Worm (Caenorhabditis elegans) whole organism, young adult: ENCODE data around the gene F11G11.5.

Experiments
- B0019.2 ChIP-seq: fragments of 200-800 bp; sonication (Bioruptor generic); conservative IDR thresholded peaks from 2 replicates; pipeline ENCODE4 v1.3.6; 2022; ENCODE audit warnings: missing genetic modification reagents, missing genetic modification characterization, missing compliant biosample characterization
- B0035.1 ChIP-seq: sonication (generic microtip); optimal IDR thresholded peaks from 2 replicates; lab custom pipeline; 2016; ENCODE audit warnings: missing genetic modification characterization, mild to moderate bottlenecking, missing compliant biosample characterization, missing genotype, missing genetic modification reagents
- B0261.1 ChIP-seq: sonication (generic microtip); optimal IDR thresholded peaks from 2 replicates; lab custom pipeline; 2016; ENCODE audit warnings: mild to moderate bottlenecking, missing genetic modification characterization, moderate library complexity, missing compliant biosample characterization
- C06A6.2 ChIP-seq: fragments of 200-800 bp; sonication (Bioruptor generic); conservative IDR thresholded peaks from 2 replicates; pipeline ENCODE4 v1.3.6; 2022; ENCODE audit warnings: missing genetic modification characterization, missing compliant biosample characterization
- F10E7.11 ChIP-seq: sonication (generic microtip); optimal IDR thresholded peaks from 2 replicates; lab custom pipeline; 2017; ENCODE audit warnings: mild to moderate bottlenecking, missing genetic modification characterization, moderate library complexity, missing compliant biosample characterization
- F22D6.2 ChIP-seq: sonication (generic microtip); optimal IDR thresholded peaks from 2 replicates; lab custom pipeline; 2016; ENCODE audit warnings: mild to moderate bottlenecking, missing genetic modification characterization, missing compliant biosample characterization
- F57A8.1 ChIP-seq: fragments of 200-800 bp; sonication (Bioruptor generic); optimal IDR thresholded peaks from 2 replicates; lab custom pipeline; 2018; ENCODE audit warnings: mild to moderate bottlenecking, missing genetic modification characterization, moderate library complexity, missing compliant biosample characterization
- F57C9.4 ChIP-seq: sonication (generic microtip); optimal IDR thresholded peaks from 2 replicates; lab custom pipeline; 2017; ENCODE audit warnings: mild to moderate bottlenecking, missing genetic modification characterization, missing compliant biosample characterization
- ZK185.1 ChIP-seq: sonication (generic microtip); optimal IDR thresholded peaks from 2 replicates; lab custom pipeline; 2016; ENCODE audit warnings: mild to moderate bottlenecking, missing genetic modification characterization, missing compliant biosample characterization; ENCODE audit not compliant: poor library complexity, severe bottlenecking
- ama-1 ChIP-seq, 3 experiments: fragments of 150-350 bp in 1 of 3; sonication (generic microtip) in 2 of 3; optimal IDR thresholded peaks; 2 replicates each; lab custom pipeline; 2014 to 2018; ENCODE audit warnings: missing biosample characterization in 2 of 3, missing genetic modification characterization in 2 of 3, missing genetic modification reagents in 2 of 3
- die-1 ChIP-seq: sonication (generic microtip); optimal IDR thresholded peaks from 2 replicates; lab custom pipeline; 2016; ENCODE audit warnings: missing genotype, mild to moderate bottlenecking, missing genetic modification characterization, missing compliant biosample characterization
- dox-1 ChIP-seq: fragments of 200-800 bp; sonication (Bioruptor generic); IDR thresholded peaks from 2 replicates; pipeline ENCODE4 v1.3.6; 2022; ENCODE audit warnings: missing genetic modification reagents, missing genetic modification characterization, missing compliant biosample characterization
- egrh-3 ChIP-seq: fragments of 200-800 bp; sonication (Bioruptor generic); IDR thresholded peaks from 2 replicates; pipeline ENCODE4 v1.3.6; 2022; ENCODE audit warnings: missing genetic modification reagents, missing genetic modification characterization, missing compliant biosample characterization
- hlh-12 ChIP-seq: sonication (generic microtip); optimal IDR thresholded peaks from 2 replicates; lab custom pipeline; 2016; ENCODE audit warnings: missing genetic modification characterization, missing compliant biosample characterization
- hlh-26 ChIP-seq: fragments of 200-800 bp; sonication (Bioruptor generic); conservative IDR thresholded peaks from 2 replicates; pipeline ENCODE4 v1.3.6; 2022; ENCODE audit warnings: missing genetic modification reagents, missing genetic modification characterization, missing compliant biosample characterization
- hmg-20 ChIP-seq: fragments of 200-800 bp; sonication (Bioruptor generic); IDR thresholded peaks from 2 replicates; pipeline ENCODE4 v1.3.6; 2022; ENCODE audit warnings: missing genetic modification reagents, missing genetic modification characterization, missing compliant biosample characterization
- lin-26 ChIP-seq: fragments of 200-800 bp; sonication (Bioruptor generic); IDR thresholded peaks from 2 replicates; pipeline ENCODE4 v1.3.6; 2022; ENCODE audit warnings: missing genetic modification reagents, missing genetic modification characterization, missing compliant biosample characterization
- lin-40 ChIP-seq: sonication (generic microtip); optimal IDR thresholded peaks from 2 replicates; lab custom pipeline; 2016; ENCODE audit warnings: missing genetic modification characterization, mild to moderate bottlenecking, missing compliant biosample characterization, missing genotype, missing genetic modification reagents
- lir-1 ChIP-seq: fragments of 200-800 bp; sonication (Bioruptor generic); conservative IDR thresholded peaks from 2 replicates; pipeline ENCODE4 v1.3.6; 2022; ENCODE audit warnings: missing genetic modification reagents, missing genetic modification characterization, missing compliant biosample characterization
- madf-10 ChIP-seq: sonication (generic microtip); optimal IDR thresholded peaks from 2 replicates; lab custom pipeline; 2016; ENCODE audit warnings: mild to moderate bottlenecking, missing genetic modification characterization, missing compliant biosample characterization
- nfyb-1 ChIP-seq: fragments of 200-800 bp; sonication (Bioruptor generic); IDR thresholded peaks from 2 replicates; pipeline ENCODE4 v1.3.6; 2022; ENCODE audit warnings: missing genetic modification reagents, missing genetic modification characterization, missing compliant biosample characterization
- nhr-80 ChIP-seq: sonication (generic microtip); optimal IDR thresholded peaks from 2 replicates; lab custom pipeline; 2016; ENCODE audit warnings: missing genetic modification characterization, missing compliant biosample characterization
- repo-1 ChIP-seq: sonication (generic microtip); optimal IDR thresholded peaks from 2 replicates; lab custom pipeline; 2017; ENCODE audit warnings: mild to moderate bottlenecking, missing genetic modification characterization, missing compliant biosample characterization
- sdz-38 ChIP-seq: sonication (generic microtip); optimal IDR thresholded peaks from 2 replicates; lab custom pipeline; 2016; ENCODE audit warnings: missing genotype, missing genetic modification characterization, missing compliant biosample characterization
- sea-2 ChIP-seq: fragments of 200-800 bp; sonication (Bioruptor generic); IDR thresholded peaks from 2 replicates; pipeline ENCODE4 v1.3.6; 2022; ENCODE audit warnings: missing genetic modification characterization, missing compliant biosample characterization
- snpc-1.1 ChIP-seq: sonication (generic microtip); optimal IDR thresholded peaks from 2 replicates; lab custom pipeline; 2017; ENCODE audit warnings: missing genetic modification characterization, mild to moderate bottlenecking, missing compliant biosample characterization, antibody characterized with exemption, moderate library complexity, missing genotype, missing genetic modification reagents; ENCODE audit not compliant: insufficient read depth
- zfh-2 ChIP-seq: fragments of 200-800 bp; sonication (Bioruptor generic); conservative IDR thresholded peaks from 2 replicates; pipeline ENCODE4 v1.3.6; 2022; ENCODE audit warnings: missing genetic modification reagents, missing genetic modification characterization, missing compliant biosample characterization
- ztf-18 ChIP-seq: sonication (generic microtip); optimal IDR thresholded peaks from 2 replicates; lab custom pipeline; 2016; ENCODE audit warnings: missing genotype, mild to moderate bottlenecking, missing genetic modification characterization, missing compliant biosample characterization
- ztf-25 ChIP-seq: fragments of 200-800 bp; sonication (Bioruptor generic); IDR thresholded peaks from 2 replicates; pipeline ENCODE4 v1.3.6; 2022; ENCODE audit warnings: missing genetic modification reagents, missing genetic modification characterization, missing compliant biosample characterization
- ztf-26 ChIP-seq: sonication (generic microtip); optimal IDR thresholded peaks from 2 replicates; lab custom pipeline; 2017; ENCODE audit warnings: missing genetic modification characterization, missing compliant biosample characterization

F11G11.5 gene

DNA sequence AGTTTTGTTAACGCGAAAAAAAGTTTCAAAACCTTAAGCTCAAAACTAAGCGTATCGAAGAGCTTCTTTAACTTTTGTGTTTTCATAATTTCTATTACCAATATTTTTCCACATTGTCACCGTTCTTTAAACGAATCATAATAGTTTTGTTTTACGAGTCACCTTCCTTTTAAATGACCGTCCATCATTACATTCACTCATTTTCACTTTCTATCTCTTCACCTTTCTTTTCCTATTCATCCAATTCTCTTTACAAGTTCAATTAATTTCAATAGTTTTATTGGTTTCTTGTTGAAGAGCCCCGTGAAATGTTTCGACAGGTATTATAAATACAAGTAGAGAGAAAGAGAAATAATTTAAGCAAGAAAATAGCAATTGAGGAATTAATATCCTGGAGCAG, 14.1 kb downstream of the F11G11.5 start:
- TF ChIP-seq B0035.1 (tag; lab: Kevin White, UChicago): no peak
- no peak for TF ChIP-seq F10E7.11 (tag; lab: Kevin White, UChicago)
- TF ChIP-seq egrh-3: no peak
- TF ChIP-seq zfh-2: no peak
- no peak for TF ChIP-seq C06A6.2 (GFP tag; lab: Robert Waterston, UW)
- no peak for TF ChIP-seq ztf-18 (tag; lab: Kevin White, UChicago)
- TF ChIP-seq hlh-12 (tag; lab: Kevin White, UChicago): no peak
- no peak for TF ChIP-seq hlh-26 (GFP tag; lab: Robert Waterston, UW)
- TF ChIP-seq sea-2: no peak
- no peak for TF ChIP-seq sdz-38 (tag; lab: Kevin White, UChicago)
- TF ChIP-seq repo-1: no peak
- TF ChIP-seq F57C9.4 (tag; lab: Kevin White, UChicago): no peak
- TF ChIP-seq hmg-20 (GFP tag; lab: Robert Waterston, UW): no peak
- no peak for TF ChIP-seq F22D6.2 (tag; lab: Kevin White, UChicago)
- TF ChIP-seq F57A8.1 (GFP tag; lab: Kevin White, UChicago): no peak
- TF ChIP-seq lir-1 (GFP tag; lab: Robert Waterston, UW): no peak
- TF ChIP-seq madf-10 (tag; lab: Kevin White, UChicago): no peak
- TF ChIP-seq dox-1 (GFP tag; lab: Robert Waterston, UW): no peak
- no peak for TF ChIP-seq ama-1 (optimal IDR thresholded peaks at IDR 0.05; lab: Kevin White, UChicago)
- TF ChIP-seq ama-1 (GFP tag; optimal IDR thresholded peaks at IDR 0.05; lab: Kevin White, UChicago): no peak

DNA sequence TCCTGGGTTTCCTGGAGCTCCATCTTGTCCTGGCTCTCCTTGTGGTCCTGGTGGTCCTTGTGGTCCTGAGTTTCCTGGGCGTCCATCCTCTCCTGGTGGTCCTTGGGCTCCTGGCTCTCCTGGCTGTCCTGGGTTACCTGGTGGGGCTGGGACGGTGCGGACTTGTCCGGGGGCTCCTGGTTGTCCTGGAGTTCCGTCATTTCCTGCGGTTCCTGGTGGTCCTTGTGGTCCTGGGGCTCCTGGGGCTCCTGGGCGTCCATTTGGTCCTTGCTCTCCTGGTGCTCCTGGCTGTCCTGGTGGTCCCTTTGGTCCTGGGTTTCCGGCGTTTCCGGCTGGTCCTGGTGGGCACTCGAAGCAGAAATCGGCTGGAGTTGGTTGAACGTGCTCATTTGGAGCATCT, 14.6 kb downstream of the F11G11.5 start:
- TF ChIP-seq lin-26 (GFP tag; lab: Robert Waterston, UW) (peak; percentile 37; the same call in 1 of the 2 replicates), zfh-2 (peak; percentile 86), ztf-25 (0 out of 2 replicates have a peak, but pooled peaks have one; percentile 52), egrh-3 (peak; percentile 92)

DNA sequence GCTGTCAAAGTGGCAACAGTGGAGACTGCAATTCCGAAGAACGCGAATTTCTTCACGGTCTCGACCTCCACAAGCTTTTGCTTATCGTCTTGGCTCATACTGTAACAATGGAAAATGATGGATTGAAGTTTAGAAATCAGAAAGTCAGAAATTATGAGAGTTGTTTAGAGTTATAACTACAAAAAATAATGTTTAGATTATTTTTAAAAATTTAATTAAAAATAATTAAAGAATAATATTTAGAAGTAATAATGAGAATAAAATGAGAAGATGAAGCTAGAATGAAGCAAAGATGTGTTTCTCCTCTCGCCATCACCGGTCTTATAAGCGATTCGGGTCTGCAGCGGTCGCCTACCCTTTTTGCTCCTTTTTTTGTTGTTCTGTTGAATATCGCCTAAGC, 15.3 kb downstream of the F11G11.5 start, which contains the start of gene col-73:
Gene col-73, minus strand, starts transcription at position 101 of the 400 bp plus-strand sequence.
- TF ChIP-seq snpc-1.1 (tag; lab: Kevin White, UChicago): no peak
- TF ChIP-seq die-1 (tag; lab: Kevin White, UChicago): no peak
- TF ChIP-seq lin-26 (GFP tag; lab: Robert Waterston, UW): no peak
- TF ChIP-seq nfyb-1: no peak
- no peak for TF ChIP-seq B0261.1 (tag; lab: Kevin White, UChicago)
- TF ChIP-seq, all 124 proteins: peak for 0

DNA sequence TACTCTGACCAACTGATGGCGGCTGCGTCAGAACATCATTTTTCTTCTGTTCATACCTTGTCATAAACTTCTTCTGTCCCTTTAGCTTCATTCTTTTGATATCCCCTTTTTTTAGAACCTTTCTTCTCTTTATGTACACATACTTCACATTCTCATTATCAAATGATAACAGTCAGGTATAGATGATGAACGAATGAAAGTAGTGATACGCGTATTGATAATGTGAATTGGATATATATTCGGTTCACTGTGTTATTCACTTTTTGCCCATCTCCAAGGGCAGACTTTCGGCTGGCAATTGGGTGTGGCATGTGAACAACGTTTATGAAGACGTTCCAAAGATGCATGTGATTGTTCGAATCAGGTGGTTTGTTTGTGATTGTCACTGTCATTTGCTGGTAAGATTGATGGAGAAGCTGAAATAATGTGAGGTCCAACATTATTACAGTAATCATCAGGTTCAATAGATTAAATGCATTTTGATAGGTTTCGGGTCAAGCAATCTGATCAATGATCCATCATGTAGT, 16.7 kb downstream of the F11G11.5 start, which contains the start of gene F11G11.15:
Gene F11G11.15, plus strand, starts transcription at position 511 of the 527 bp plus-strand sequence.
- TF ChIP-seq ztf-26 (tag; lab: Kevin White, UChicago): peak; percentile 39
- no peak for TF ChIP-seq ZK185.1 (tag; lab: Kevin White, UChicago)

DNA sequence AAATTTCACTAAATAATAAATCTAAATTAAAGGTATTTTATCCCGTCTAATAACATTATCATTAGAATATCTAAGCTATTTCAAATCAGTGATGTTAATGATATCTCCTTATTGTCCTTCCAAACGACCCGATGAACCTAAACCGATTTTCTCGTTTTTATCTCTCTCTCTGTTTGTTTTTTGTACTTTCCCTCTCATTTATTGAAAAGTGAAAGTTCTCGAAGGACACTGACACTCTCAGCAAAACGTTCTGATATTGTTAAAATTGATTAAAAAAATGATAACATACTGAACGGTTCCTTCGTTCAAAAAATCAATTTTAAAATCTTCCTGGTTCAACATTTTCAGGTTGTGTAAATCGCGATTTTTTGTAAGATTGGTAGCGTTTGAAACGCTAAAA, 18.4 kb downstream of the F11G11.5 start, which contains the start of gene F11G11.13:
Gene F11G11.13, minus strand, starts transcription at position 89 of the 400 bp plus-strand sequence.
- TF ChIP-seq B0019.2 (GFP tag; lab: Robert Waterston, UW): no peak
- peak; percentile 16 for TF ChIP-seq lin-40 (tag; lab: Kevin White, UChicago)

DNA sequence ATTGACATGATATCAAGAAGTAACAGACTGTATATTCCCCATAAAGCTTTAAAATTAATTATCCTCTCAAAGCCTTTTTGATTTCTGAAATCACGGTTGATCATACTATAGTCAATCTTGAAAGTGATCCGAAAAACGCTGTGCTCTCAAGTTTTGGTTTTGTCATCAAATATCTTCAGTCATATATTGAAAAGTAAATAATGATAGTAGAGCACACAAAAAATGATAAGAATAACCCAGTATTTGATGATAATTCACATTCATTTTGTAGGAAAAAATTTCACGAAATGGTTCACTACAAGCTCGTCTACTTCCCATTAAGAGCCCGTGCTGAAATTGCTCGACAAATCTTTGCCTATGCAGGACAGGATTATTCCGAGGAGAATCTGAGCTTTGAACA, 21.9 kb downstream of the F11G11.5 start, which contains the start of gene gst-6:
Gene gst-6, plus strand, starts transcription at position 263 of the 400 bp plus-strand sequence.
- no peak for TF ChIP-seq ztf-26 (tag; lab: Kevin White, UChicago)
- peak; percentile 29 for TF ChIP-seq nhr-80 (tag; lab: Kevin White, UChicago)
